Fruit fly (Drosophila melanogaster) whole organism, pupa: ENCODE results near the gene Asator.

Experiments
- CG10348 ChIP-seq: fragments of 200-800 bp; sonication (Bioruptor generic); IDR thresholded peaks from 2 replicates; pipeline ENCODE4 v1.3.6; 2022; ENCODE audit warnings: missing biosample characterization, missing genetic modification characterization
- CG12605 ChIP-seq: fragments of 200-800 bp; sonication (Bioruptor generic); IDR thresholded peaks from 2 replicates; pipeline ENCODE4 v1.3.6; 2022; ENCODE audit warnings: missing biosample characterization, missing genetic modification characterization
- CG13204 ChIP-seq: fragments of 200-800 bp; sonication (Bioruptor generic); optimal IDR thresholded peaks from 2 replicates; lab custom pipeline; 2018; ENCODE audit warnings: missing biosample characterization, mild to moderate bottlenecking, missing genetic modification characterization, moderate library complexity
- CG14655 ChIP-seq: fragments of 200-800 bp; sonication (Bioruptor generic); optimal IDR thresholded peaks from 3 replicates; lab custom pipeline; 2017; ENCODE audit warnings: mild to moderate bottlenecking, missing biosample characterization, missing genetic modification reagents, missing genetic modification characterization
- CG15710 ChIP-seq: fragments of 200-800 bp; sonication (Bioruptor generic); optimal IDR thresholded peaks from 2 replicates; lab custom pipeline; 2018; ENCODE audit warnings: missing biosample characterization, mild to moderate bottlenecking, missing genetic modification characterization, moderate library complexity
- CG17806 ChIP-seq: fragments of 200-800 bp; sonication (Bioruptor generic); optimal IDR thresholded peaks from 2 replicates; lab custom pipeline; 2018; ENCODE audit warnings: missing biosample characterization, mild to moderate bottlenecking, missing genetic modification characterization, moderate library complexity
- CG32121 ChIP-seq: fragments of 200-800 bp; sonication (Bioruptor generic); IDR thresholded peaks from 2 replicates; pipeline ENCODE4 v1.3.6; 2022; ENCODE audit warnings: missing biosample characterization, missing genetic modification characterization
- CG34367 ChIP-seq: fragments of 200-800 bp; sonication (Bioruptor generic); optimal IDR thresholded peaks from 2 replicates; lab custom pipeline; 2018; ENCODE audit warnings: missing biosample characterization, mild to moderate bottlenecking, missing genetic modification characterization
- CG4496 ChIP-seq: fragments of 200-800 bp; sonication (Bioruptor generic); IDR thresholded peaks from 3 replicates; pipeline ENCODE4 v1.3.6; 2022; ENCODE audit warnings: missing biosample characterization, missing genetic modification characterization
- CG8159 ChIP-seq: fragments of 200-800 bp; sonication (Bioruptor generic); optimal IDR thresholded peaks from 3 replicates; lab custom pipeline; 2018; ENCODE audit warnings: missing biosample characterization, mild to moderate bottlenecking, missing genetic modification characterization, moderate library complexity
- CG8301 ChIP-seq: fragments of 200-800 bp; sonication (Bioruptor generic); optimal IDR thresholded peaks from 2 replicates; lab custom pipeline; 2018; ENCODE audit warnings: missing biosample characterization, mild to moderate bottlenecking, missing genetic modification characterization
- CG9948 ChIP-seq: fragments of 200-800 bp; sonication (Bioruptor generic); optimal IDR thresholded peaks from 2 replicates; lab custom pipeline; 2018; ENCODE audit warnings: missing biosample characterization, mild to moderate bottlenecking, missing genetic modification characterization, moderate library complexity
- D1 ChIP-seq: fragments of 200-800 bp; sonication (Bioruptor generic); optimal IDR thresholded peaks from 2 replicates; lab custom pipeline; 2018; ENCODE audit warnings: missing biosample characterization, mild to moderate bottlenecking, missing genetic modification characterization, moderate library complexity
- EcR ChIP-seq: fragments of 200-800 bp; sonication (Bioruptor generic); optimal IDR thresholded peaks from 3 replicates; lab custom pipeline; 2019; ENCODE audit warnings: missing biosample characterization, missing genetic modification characterization, mild to moderate bottlenecking, moderate library complexity, missing genetic modification reagents
- Ets98B ChIP-seq: fragments of 200-800 bp; sonication (Bioruptor generic); IDR thresholded peaks from 2 replicates; pipeline ENCODE4 v1.3.6; 2022; ENCODE audit warnings: missing biosample characterization, missing genetic modification characterization
- Pif1A ChIP-seq: fragments of 200-800 bp; sonication (Bioruptor generic); optimal IDR thresholded peaks from 3 replicates; lab custom pipeline; 2016; ENCODE audit warnings: missing biosample characterization, missing genetic modification characterization
- Pif1B ChIP-seq: fragments of 200-800 bp; sonication (Bioruptor generic); optimal IDR thresholded peaks from 3 replicates; lab custom pipeline; 2016; ENCODE audit warnings: missing biosample characterization, missing genetic modification characterization
- Snoo ChIP-seq: fragments of 200-800 bp; sonication (Bioruptor generic); optimal IDR thresholded peaks from 3 replicates; lab custom pipeline; 2017; ENCODE audit warnings: missing biosample characterization, mild to moderate bottlenecking, missing genetic modification characterization, inconsistent platforms
- fd96Ca ChIP-seq: fragments of 200-800 bp; sonication (Bioruptor generic); IDR thresholded peaks from 3 replicates; pipeline ENCODE4 v1.3.6; 2022; ENCODE audit warnings: missing biosample characterization, missing genetic modification characterization
- gl ChIP-seq: fragments of 200-800 bp; sonication (Bioruptor generic); optimal IDR thresholded peaks from 2 replicates; lab custom pipeline; 2018; ENCODE audit warnings: missing biosample characterization, mild to moderate bottlenecking, missing genetic modification characterization
- rn ChIP-seq: fragments of 200-800 bp; sonication (Bioruptor generic); IDR thresholded peaks from 2 replicates; pipeline ENCODE4 v1.3.6; 2022; ENCODE audit warnings: missing biosample characterization, missing genetic modification characterization

Gene Asator

DNA sequence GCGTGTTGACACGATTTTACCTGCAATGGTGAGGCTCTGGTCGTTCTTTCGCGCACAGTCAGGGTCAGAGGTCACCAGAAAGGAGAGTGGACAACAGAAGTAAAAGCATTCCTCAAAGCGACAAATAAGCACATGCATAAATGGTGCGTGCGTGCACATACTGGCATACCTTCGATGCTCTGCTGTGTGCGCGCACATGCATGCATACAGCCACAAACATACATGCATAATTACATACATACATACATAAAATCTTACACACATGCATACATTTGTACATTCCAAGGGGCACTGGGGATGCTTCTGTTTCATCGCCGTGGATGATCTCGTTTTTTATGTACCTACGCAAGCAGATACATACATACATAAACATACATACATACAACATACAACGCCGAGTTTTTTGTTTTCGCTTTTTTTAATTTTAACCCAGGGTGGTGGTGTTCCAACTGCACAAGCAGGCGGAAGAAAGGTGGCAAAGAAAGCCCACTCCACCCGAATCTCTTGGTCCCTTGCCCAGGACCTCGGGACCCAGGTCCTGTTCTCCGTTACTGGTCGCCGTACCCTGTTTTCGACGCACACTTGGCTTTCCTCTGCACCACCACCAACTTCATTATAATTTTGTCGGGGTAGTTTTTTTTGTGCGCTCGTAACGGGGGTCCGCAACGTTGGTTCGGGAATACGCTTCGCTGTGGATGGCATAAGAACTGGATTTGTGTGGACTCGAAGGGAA, at the start of gene Asator:
Asator (minus strand) TSS at position 167 of the 733 bp plus-strand sequence.
- peak; percentile 61 for TF ChIP-seq Pif1A (GFP tag; lab: Kevin White, UChicago)
- TF ChIP-seq CG14655 (GFP tag; lab: Kevin White, UChicago): peak; percentile 21
- TF ChIP-seq Pif1B (GFP tag; lab: Kevin White, UChicago): peak; percentile 40
- TF ChIP-seq CG15710 (tag; lab: Kevin White, UChicago): peak; percentile 55
- TF ChIP-seq fd96Ca (GFP tag; lab: Robert Waterston, UW): no peak
- TF ChIP-seq CG17806 (tag; lab: Kevin White, UChicago): peak; percentile 25
- no peak for TF ChIP-seq EcR
- no peak for TF ChIP-seq CG32121 (GFP tag; lab: Robert Waterston, UW)
- no peak for TF ChIP-seq D1 (tag; lab: Kevin White, UChicago)
- peak; percentile 59 for TF ChIP-seq CG8159
- no peak for TF ChIP-seq CG8301 (tag; lab: Kevin White, UChicago)
- TF ChIP-seq Ets98B (GFP tag; lab: Robert Waterston, UW): no peak
- TF ChIP-seq CG9948 (tag; lab: Kevin White, UChicago): peak; percentile 21
- peak; percentile 29 for TF ChIP-seq CG34367
- no peak for TF ChIP-seq CG10348 (GFP tag; lab: Robert Waterston, UW)
- peak; percentile 9 for TF ChIP-seq gl (tag; lab: Kevin White, UChicago)
- no peak for TF ChIP-seq CG12605 (GFP tag; lab: Robert Waterston, UW)
- no peak for TF ChIP-seq CG13204 (GFP tag; lab: Kevin White, UChicago)
- peak; percentile 25 for TF ChIP-seq Snoo (tag; lab: Kevin White, UChicago)
- TF ChIP-seq rn (GFP tag; lab: Robert Waterston, UW): no peak
- TF ChIP-seq CG4496 (GFP tag; lab: Robert Waterston, UW): no peak

DNA sequence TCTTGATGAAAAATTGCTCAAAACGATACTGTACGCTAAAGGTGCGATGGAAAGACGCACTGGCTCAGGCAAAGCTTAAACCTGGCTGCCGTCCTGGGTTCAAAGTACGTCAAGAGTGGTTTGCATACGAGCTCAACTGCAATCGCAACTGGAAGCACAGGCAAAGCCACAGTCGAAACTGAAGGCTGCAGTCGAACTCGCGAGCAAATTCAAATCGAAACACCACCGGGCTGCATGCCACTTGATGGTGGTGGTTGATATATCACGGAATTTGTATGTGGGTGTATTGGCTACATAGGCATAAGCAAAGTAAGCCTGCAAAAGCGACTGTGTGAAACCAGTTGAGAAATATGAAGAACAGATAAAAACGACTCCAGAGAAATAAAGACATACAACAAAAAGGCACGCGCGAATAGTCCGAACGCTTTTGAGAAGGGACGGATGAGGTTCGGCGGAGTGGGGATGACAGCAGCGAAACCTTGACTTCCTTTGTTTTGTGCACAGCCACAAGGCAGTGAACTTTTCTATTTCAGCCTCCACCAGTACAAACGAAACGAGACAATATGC, 30.7 kb upstream of the Asator start:
- TF ChIP-seq D1 (tag; lab: Kevin White, UChicago) (no peak), rn (GFP tag; lab: Robert Waterston, UW) (no peak), CG12605 (GFP tag; lab: Robert Waterston, UW) (no peak), CG13204 (GFP tag; lab: Kevin White, UChicago) (peak; percentile 52), CG8301 (tag; lab: Kevin White, UChicago) (no peak), EcR (peak; percentile 97), gl (tag; lab: Kevin White, UChicago) (peak; percentile 28), CG4496 (GFP tag; lab: Robert Waterston, UW) (no peak)

DNA sequence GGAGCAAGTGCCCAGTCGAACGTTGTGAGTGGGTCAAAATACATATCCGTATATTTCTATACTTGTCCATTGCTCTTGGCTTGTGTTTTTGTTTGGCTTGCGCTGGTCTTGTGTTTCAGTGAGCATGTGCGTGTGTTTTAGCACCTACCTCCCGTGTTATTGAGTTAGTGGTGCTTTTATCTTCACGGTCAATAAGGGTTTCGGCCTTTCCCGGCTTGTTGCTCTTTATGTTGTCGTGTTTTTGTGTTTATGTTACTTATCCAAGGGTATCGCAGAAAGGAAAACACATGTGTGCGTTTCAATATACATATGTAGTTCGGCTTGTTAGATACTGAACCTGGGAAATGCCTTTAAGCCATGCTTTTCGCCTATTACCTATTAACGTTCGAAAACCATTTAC, 21.1 kb upstream of the Asator start:
- TF ChIP-seq CG17806 (tag; lab: Kevin White, UChicago) (no peak), Pif1A (GFP tag; lab: Kevin White, UChicago) (no peak), CG12605 (GFP tag; lab: Robert Waterston, UW) (no peak), CG34367 (no peak), CG8159 (no peak), rn (GFP tag; lab: Robert Waterston, UW) (no peak), Ets98B (GFP tag; lab: Robert Waterston, UW) (no peak), CG10348 (GFP tag; lab: Robert Waterston, UW) (no peak), CG14655 (GFP tag; lab: Kevin White, UChicago) (no peak), D1 (tag; lab: Kevin White, UChicago) (no peak), CG32121 (GFP tag; lab: Robert Waterston, UW) (no peak), Pif1B (GFP tag; lab: Kevin White, UChicago) (no peak), gl (tag; lab: Kevin White, UChicago) (no peak), CG15710 (tag; lab: Kevin White, UChicago) (no peak), fd96Ca (GFP tag; lab: Robert Waterston, UW) (no peak), EcR (no peak), CG4496 (GFP tag; lab: Robert Waterston, UW) (no peak), CG9948 (tag; lab: Kevin White, UChicago) (no peak), CG13204 (GFP tag; lab: Kevin White, UChicago) (no peak), CG8301 (tag; lab: Kevin White, UChicago) (no peak)

DNA sequence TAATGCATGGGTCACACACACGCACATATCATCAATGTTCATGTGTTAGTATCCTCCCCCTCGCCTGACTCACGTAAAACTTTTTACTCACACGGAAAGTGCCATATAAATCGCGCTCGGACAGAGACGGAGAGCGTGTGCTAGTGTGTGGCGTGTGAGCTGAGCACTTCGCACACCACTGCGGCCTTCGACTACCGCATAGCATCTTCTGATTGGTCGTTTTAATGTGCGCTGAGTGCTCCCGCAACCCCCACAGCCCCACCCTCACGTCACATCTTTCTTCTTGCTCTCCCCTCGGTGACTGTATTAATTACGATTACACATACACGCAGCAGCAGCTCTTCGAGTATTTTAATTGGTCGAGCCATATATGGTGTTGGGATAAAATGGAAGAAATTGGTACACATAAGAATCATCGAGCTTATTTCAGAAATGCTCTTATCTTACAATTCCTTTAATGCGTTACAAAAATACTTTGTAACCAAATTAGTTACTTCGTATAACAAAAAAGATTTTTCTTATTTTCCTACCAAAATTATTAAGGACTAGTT, 19.7 kb upstream of the Asator start:
- TF ChIP-seq Pif1A (GFP tag; lab: Kevin White, UChicago): no peak
- peak; percentile 21 for TF ChIP-seq EcR
- TF ChIP-seq D1 (tag; lab: Kevin White, UChicago): peak; percentile 62
- TF ChIP-seq CG32121 (GFP tag; lab: Robert Waterston, UW): no peak
- peak; percentile 21 for TF ChIP-seq CG13204 (GFP tag; lab: Kevin White, UChicago)
- TF ChIP-seq fd96Ca (GFP tag; lab: Robert Waterston, UW): no peak
- TF ChIP-seq, all 21 proteins: peak for 3
